Worm (Caenorhabditis elegans) whole organism, young adult: Measurements from ENCODE around the gene C49F5.8.

Experiments
- F37B4.10 ChIP-seq: fragments of 200-800 bp; sonication (Bioruptor generic); IDR thresholded peaks from 2 replicates; pipeline ENCODE4 v1.3.6; 2022; ENCODE audit warnings: missing genetic modification characterization, missing compliant biosample characterization
- Y67H2A.10 ChIP-seq: fragments of 200-800 bp; sonication (Bioruptor generic); conservative IDR thresholded peaks from 2 replicates; pipeline ENCODE4 v1.3.6; 2022; ENCODE audit warnings: missing genetic modification reagents, missing genetic modification characterization, missing compliant biosample characterization
- ceh-91 ChIP-seq: fragments of 200-800 bp; sonication (Bioruptor generic); IDR thresholded peaks from 2 replicates; pipeline ENCODE4 v1.3.6; 2022; ENCODE audit warnings: missing genetic modification reagents, missing genetic modification characterization, missing compliant biosample characterization
- chd-7 ChIP-seq: sonication (generic microtip); optimal IDR thresholded peaks from 2 replicates; lab custom pipeline; 2016; ENCODE audit warnings: mild to moderate bottlenecking, missing genetic modification characterization, moderate library complexity, missing compliant biosample characterization
- egl-44 ChIP-seq: fragments of 200-800 bp; sonication (Bioruptor generic); IDR thresholded peaks from 2 replicates; pipeline ENCODE4 v1.3.6; 2022; ENCODE audit warnings: missing genetic modification reagents, missing genetic modification characterization, missing compliant biosample characterization
- nhr-80 ChIP-seq: sonication (generic microtip); optimal IDR thresholded peaks from 2 replicates; lab custom pipeline; 2016; ENCODE audit warnings: missing genetic modification characterization, missing compliant biosample characterization

- no peak for TF ChIP-seq egl-44
- no peak for TF ChIP-seq ceh-91 (GFP tag; lab: Robert Waterston, UW)
- TF ChIP-seq nhr-80: no peak
- no peak for TF ChIP-seq F37B4.10 (GFP tag; lab: Robert Waterston, UW)
- TF ChIP-seq Y67H2A.10 (GFP tag; lab: Robert Waterston, UW): no peak
- TF ChIP-seq chd-7 (tag; lab: Kevin White, UChicago): no peak
These were observed 9.1 kb downstream of the C49F5.8 start for ce11 chrX:11969085-11969484.
